Fruit fly (Drosophila melanogaster): ENCODE measurements around the gene CG17991.

DNA sequence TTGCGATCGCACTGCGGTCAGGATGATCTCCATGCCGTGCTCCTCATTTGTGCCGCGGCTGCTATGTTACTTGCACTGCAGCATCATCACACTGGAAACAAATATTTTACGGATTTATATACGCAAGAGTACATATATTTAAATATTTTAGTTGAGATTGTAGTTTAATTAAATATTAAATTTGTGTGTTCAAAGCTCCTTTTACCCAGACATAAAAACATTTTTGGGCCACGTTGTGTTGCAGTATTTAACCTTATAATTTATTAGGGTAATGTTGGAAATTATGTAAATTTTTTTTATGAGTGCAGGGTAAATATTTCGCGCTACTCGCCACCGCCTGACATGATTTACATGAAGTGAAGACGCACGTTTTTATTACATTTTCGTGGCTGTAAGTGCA lies 43.5 kb upstream of the CG17991 start:
- TF ChIP-seq CG31224 (GFP tag; IDR thresholded peaks at IDR 0.05) (no peak), CG5245 (GFP tag; optimal IDR thresholded peaks at IDR 0.05) (no peak), CG18599 (GFP tag; optimal IDR thresholded peaks at IDR 0.05) (no peak)
